Fruit fly (Drosophila melanogaster): ENCODE results near the gene Mnt.

DNA sequence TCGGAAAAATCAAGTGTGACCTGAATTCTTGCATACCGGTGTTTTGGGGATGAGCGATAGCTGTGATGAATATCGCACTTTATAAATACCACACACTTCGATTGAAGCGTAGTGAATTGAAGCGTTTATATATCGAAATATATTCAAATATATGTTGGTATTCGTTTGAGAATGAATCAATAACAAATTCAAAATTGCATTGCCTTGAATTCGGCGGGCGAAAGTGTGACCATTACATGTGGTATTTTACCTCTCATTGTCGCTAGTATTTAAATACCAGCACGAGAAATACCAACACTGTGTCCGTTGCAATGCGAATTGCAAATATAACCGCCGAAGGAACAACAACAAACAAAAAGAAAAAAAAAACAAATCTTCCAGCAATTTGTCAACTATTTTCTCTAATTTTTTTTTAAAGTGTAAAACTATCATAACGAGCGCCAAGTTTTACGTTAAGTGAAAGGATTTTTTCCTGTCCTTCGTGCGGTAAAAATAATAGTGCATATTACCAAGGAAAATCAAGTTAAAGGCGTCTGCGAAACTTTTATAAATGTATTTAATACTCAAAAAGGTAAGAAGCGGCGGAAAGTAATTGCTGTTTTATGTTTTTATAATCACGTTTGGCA is at the start of gene Mnt, which contains the start of gene Parg:
- TF ChIP-seq CG8478 (optimal IDR thresholded peaks at IDR 0.05), result peak; percentile 17
- TF ChIP-seq CTCF (optimal IDR thresholded peaks at IDR 0.05), result no peak
